Worm (Caenorhabditis elegans) whole organism, L1 larva: ENCODE measurements around the gene ben-1.

Experiments
- C16A3.4 ChIP-seq: fragments of 150-350 bp; optimal IDR thresholded peaks from 2 replicates; lab custom pipeline; 2014; ENCODE audit warnings: missing biosample characterization, missing genetic modification characterization
- C34B4.2 ChIP-seq: sonication (generic microtip); optimal IDR thresholded peaks from 2 replicates; lab custom pipeline; 2017; ENCODE audit warnings: mild to moderate bottlenecking, missing genetic modification characterization, missing compliant biosample characterization
- F16B12.6 ChIP-seq: fragments of 150-350 bp; optimal IDR thresholded peaks from 2 replicates; lab custom pipeline; 2014; ENCODE audit warnings: missing biosample characterization, missing genetic modification characterization
- Y116A8C.19 ChIP-seq: sonication (generic microtip); optimal IDR thresholded peaks from 2 replicates; lab custom pipeline; 2016; ENCODE audit warnings: missing compliant biosample characterization, missing genetic modification characterization, borderline replicate concordance
- alr-1 ChIP-seq: fragments of 200-800 bp; sonication (Bioruptor generic); optimal IDR thresholded peaks from 2 replicates; lab custom pipeline; 2018; ENCODE audit warnings: borderline replicate concordance, mild to moderate bottlenecking, missing genetic modification characterization, missing compliant biosample characterization
- aly-2 ChIP-seq: fragments of 150-350 bp; optimal IDR thresholded peaks from 2 replicates; lab custom pipeline; 2014; ENCODE audit warnings: missing biosample characterization, missing genetic modification characterization
- ama-1 ChIP-seq: fragments of 150-350 bp; optimal IDR thresholded peaks from 2 replicates; lab custom pipeline; 2014
- ceh-8 ChIP-seq: fragments of 200-800 bp; sonication (Bioruptor generic); optimal IDR thresholded peaks from 2 replicates; lab custom pipeline; 2018; ENCODE audit warnings: mild to moderate bottlenecking, missing genetic modification characterization, moderate library complexity, missing compliant biosample characterization
- ceh-90 ChIP-seq: sonication (generic microtip); optimal IDR thresholded peaks from 2 replicates; lab custom pipeline; 2016; ENCODE audit warnings: missing genetic modification characterization, missing compliant biosample characterization
- dsc-1 ChIP-seq: sonication (generic microtip); optimal IDR thresholded peaks from 2 replicates; lab custom pipeline; 2016; ENCODE audit warnings: mild to moderate bottlenecking, missing genetic modification characterization, missing compliant biosample characterization
- efl-1 ChIP-seq, 4 experiments: fragments of 150-350 bp; optimal IDR thresholded peaks in 3 of 4; peaks in 1 of 4; 1 replicate in 1 of 4; 2 replicates in 3 of 4; lab custom pipeline; 2014; ENCODE audit warnings: missing biosample characterization in 2 of 4, missing genetic modification characterization in 2 of 4, missing genetic modification reagents in 2 of 4
- egl-13 ChIP-seq: sonication (generic microtip); optimal IDR thresholded peaks from 2 replicates; lab custom pipeline; 2016; ENCODE audit warnings: missing genotype, missing genetic modification reagents, missing genetic modification characterization, missing compliant biosample characterization
- elt-2 ChIP-seq: sonication (generic microtip); optimal IDR thresholded peaks from 2 replicates; lab custom pipeline; 2016; ENCODE audit warnings: missing genetic modification characterization, mild to moderate bottlenecking, inconsistent platforms, missing compliant biosample characterization, missing genetic modification reagents
- elt-3 ChIP-seq, 6 experiments: fragments of 150-350 bp in 1 of 6; sonication (generic microtip); optimal IDR thresholded peaks; 2 replicates each; lab custom pipeline; 2017 to 2018; ENCODE audit warnings: missing biosample characterization in 6 of 6, missing genetic modification characterization in 6 of 6, inconsistent platforms in 1 of 6
- ets-5 ChIP-seq: fragments of 200-800 bp; sonication (Bioruptor generic); IDR thresholded peaks from 2 replicates; pipeline ENCODE4 v1.3.6; 2022; ENCODE audit warnings: missing genetic modification characterization, missing compliant biosample characterization
- fkh-8 ChIP-seq: sonication (generic microtip); optimal IDR thresholded peaks from 2 replicates; lab custom pipeline; 2016; ENCODE audit warnings: mild to moderate bottlenecking, missing genetic modification characterization, missing compliant biosample characterization
- lin-35 ChIP-seq, 2 experiments: fragments of 150-350 bp; optimal IDR thresholded peaks; 2 replicates each; lab custom pipeline; 2014; ENCODE audit warnings: missing biosample characterization in 2 of 2, missing genetic modification characterization in 2 of 2, missing genetic modification reagents in 2 of 2
- lir-3 ChIP-seq: sonication (generic microtip); optimal IDR thresholded peaks from 2 replicates; lab custom pipeline; 2016; ENCODE audit warnings: mild to moderate bottlenecking, missing genetic modification characterization, moderate library complexity, missing compliant biosample characterization; ENCODE audit not compliant: poor library complexity
- lsy-2 ChIP-seq, 2 experiments: fragments of 150-350 bp; optimal IDR thresholded peaks; 2 replicates each; lab custom pipeline; 2014; ENCODE audit warnings: missing biosample characterization in 2 of 2, missing genetic modification characterization in 2 of 2
- mdl-1 ChIP-seq, 2 experiments: fragments of 150-350 bp; optimal IDR thresholded peaks; 2 replicates each; lab custom pipeline; 2014 to 2017; ENCODE audit warnings: missing biosample characterization in 2 of 2, missing genetic modification characterization in 2 of 2, inconsistent platforms in 1 of 2
- mef-2 ChIP-seq: fragments of 150-350 bp; optimal IDR thresholded peaks from 2 replicates; lab custom pipeline; 2014; ENCODE audit warnings: missing biosample characterization, missing genetic modification characterization
- nhr-76 ChIP-seq: sonication (generic microtip); optimal IDR thresholded peaks from 2 replicates; lab custom pipeline; 2017; ENCODE audit warnings: missing biosample characterization, missing genetic modification characterization
- nhr-77 ChIP-seq: fragments of 150-350 bp; optimal IDR thresholded peaks from 2 replicates; lab custom pipeline; 2014; ENCODE audit warnings: missing biosample characterization, missing genetic modification characterization
- nhr-84 ChIP-seq: sonication (generic microtip); optimal IDR thresholded peaks from 2 replicates; lab custom pipeline; 2017; ENCODE audit warnings: missing biosample characterization, missing genetic modification characterization
- nhr-85 ChIP-seq: sonication (generic microtip); peaks from one replicate; lab custom pipeline; 2016; ENCODE audit warnings: missing genetic modification characterization, inconsistent platforms, missing compliant biosample characterization
- pax-3 ChIP-seq: fragments of 200-800 bp; sonication (Bioruptor generic); optimal IDR thresholded peaks from 2 replicates; lab custom pipeline; 2018; ENCODE audit warnings: mild to moderate bottlenecking, missing genetic modification characterization, moderate library complexity, missing compliant biosample characterization
- pqm-1 ChIP-seq: sonication (generic microtip); optimal IDR thresholded peaks from 3 replicates; lab custom pipeline; 2017; ENCODE audit warnings: missing biosample characterization, missing genetic modification characterization
- rnt-1 ChIP-seq: sonication (generic microtip); optimal IDR thresholded peaks from 2 replicates; lab custom pipeline; 2016; ENCODE audit warnings: mild to moderate bottlenecking, missing genetic modification characterization, moderate library complexity, missing compliant biosample characterization
- swsn-7 ChIP-seq: sonication (generic microtip); optimal IDR thresholded peaks from 2 replicates; lab custom pipeline; 2016; ENCODE audit warnings: missing genetic modification characterization, missing compliant biosample characterization
- tbx-2 ChIP-seq: sonication (generic microtip); optimal IDR thresholded peaks from 2 replicates; lab custom pipeline; 2016; ENCODE audit warnings: missing genetic modification characterization, missing compliant biosample characterization
- unc-130 ChIP-seq: fragments of 150-350 bp; optimal IDR thresholded peaks from 2 replicates; lab custom pipeline; 2017; ENCODE audit warnings: missing biosample characterization, missing genetic modification characterization, inconsistent platforms
- unc-30 ChIP-seq: sonication (generic microtip); optimal IDR thresholded peaks from 2 replicates; lab custom pipeline; 2017; ENCODE audit warnings: missing biosample characterization, missing genetic modification characterization
- unc-62 ChIP-seq: fragments of 150-350 bp; optimal IDR thresholded peaks from 2 replicates; lab custom pipeline; 2014; ENCODE audit warnings: missing biosample characterization, missing genetic modification reagents, missing genetic modification characterization
- unc-86 ChIP-seq: sonication (generic microtip); optimal IDR thresholded peaks from 2 replicates; lab custom pipeline; 2016; ENCODE audit warnings: missing genetic modification characterization, missing compliant biosample characterization
- vab-15 ChIP-seq: sonication (generic microtip); optimal IDR thresholded peaks from 2 replicates; lab custom pipeline; 2017; ENCODE audit warnings: missing genotype, mild to moderate bottlenecking, missing genetic modification characterization, missing compliant biosample characterization
- zag-1 ChIP-seq: fragments of 150-350 bp; optimal IDR thresholded peaks from 2 replicates; lab custom pipeline; 2014; ENCODE audit warnings: missing biosample characterization, missing genetic modification characterization

Gene ben-1

ce11 chrIII:3560235-3560634, 18.8 kb upstream of the ben-1 start (continued):
- TF ChIP-seq pqm-1 (tag; lab: Kevin White, UChicago) (no peak), ama-1 (lab: Kevin White, UChicago) (no peak), ets-5 (GFP tag; lab: Robert Waterston, UW) (no peak), rnt-1 (tag; lab: Kevin White, UChicago) (no peak), mdl-1 (tag; optimal IDR thresholded peaks at IDR 0.05; lab: Kevin White, UChicago) (no peak), nhr-84 (tag; lab: Kevin White, UChicago) (no peak), ceh-90 (no peak), zag-1 (tag; lab: Kevin White, UChicago) (no peak), unc-130 (no peak), egl-13 (no peak), unc-30 (tag; lab: Kevin White, UChicago) (no peak), elt-2 (tag; lab: Kevin White, UChicago) (no peak), Y116A8C.19 (tag; lab: Kevin White, UChicago) (no peak), nhr-85 (tag; lab: Kevin White, UChicago) (no peak), unc-86 (peak; percentile 61), ceh-8 (GFP tag; lab: Kevin White, UChicago) (peak; percentile 22), swsn-7 (tag; lab: Kevin White, UChicago) (no peak), lin-35 (GFP tag; optimal IDR thresholded peaks at IDR 0.05; lab: Kevin White, UChicago) (no peak), lir-3 (tag; lab: Kevin White, UChicago) (no peak), elt-3 (tag; optimal IDR thresholded peaks at IDR 0.05; lab: Kevin White, UChicago) (no peak), pax-3 (no peak), aly-2 (tag; lab: Kevin White, UChicago) (no peak)

DNA sequence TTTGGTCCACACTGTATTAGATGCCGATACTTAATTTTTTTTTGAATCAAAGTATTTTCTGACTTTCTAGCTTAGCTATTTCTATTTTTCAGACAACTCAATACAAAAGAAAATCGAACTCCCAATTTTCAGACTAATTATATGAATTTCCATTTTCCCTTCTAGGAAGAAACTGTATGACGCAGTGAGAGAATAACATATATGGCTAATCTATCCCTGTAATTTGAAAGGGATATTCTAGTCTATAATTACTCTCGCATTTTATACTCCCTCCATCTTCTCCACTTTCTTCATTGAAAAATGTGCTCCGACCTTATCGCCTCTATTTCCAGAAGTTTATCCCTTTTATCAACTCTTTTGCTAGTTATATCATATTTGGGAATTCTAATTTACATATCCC, 11.9 kb upstream of the ben-1 start, which contains the start of gene C54C6.4:
C54C6.4 (plus strand) TSS at position 301 of the 400 bp plus-strand sequence.
- TF ChIP-seq lin-35 (GFP tag; optimal IDR thresholded peaks at IDR 0.05; lab: Kevin White, UChicago) (no peak), efl-1 (optimal IDR thresholded peaks at IDR 0.05; lab: Kevin White, UChicago) (no peak), efl-1 (GFP tag; optimal IDR thresholded peaks at IDR 0.05 in 1 of 2; lab: Kevin White, UChicago) (peak in 1 of 2 experiments; percentile 16), lsy-2 (tag; optimal IDR thresholded peaks at IDR 0.05; lab: Kevin White, UChicago) (no peak), mef-2 (tag; lab: Kevin White, UChicago) (no peak)

- TF ChIP-seq ama-1 (lab: Kevin White, UChicago) = no peak
- TF ChIP-seq unc-62 (GFP tag; lab: Kevin White, UChicago) = no peak
- no peak for TF ChIP-seq alr-1 (tag; lab: Kevin White, UChicago)
- TF ChIP-seq pax-3 = no peak
- no peak for TF ChIP-seq efl-1 (optimal IDR thresholded peaks at IDR 0.05; lab: Kevin White, UChicago)
- TF ChIP-seq efl-1 (GFP tag; optimal IDR thresholded peaks at IDR 0.05 in 1 of 2; lab: Kevin White, UChicago) = peak in 1 of 2 experiments; percentile 69
Measured at ce11 chrIII:3550364-3550763, 8.9 kb upstream of the ben-1 start.

ce11 chrIII:3549750-3550149, 8.3 kb upstream of the ben-1 start, which contains the start of gene C54C6.5:
Gene C54C6.5 (minus strand): TSS chrIII:3549850.
- TF ChIP-seq aly-2 (tag; lab: Kevin White, UChicago) (no peak), dsc-1 (tag; lab: Kevin White, UChicago) (no peak), F16B12.6 (no peak), C34B4.2 (tag; lab: Kevin White, UChicago) (no peak), efl-1 (optimal IDR thresholded peaks at IDR 0.05; lab: Kevin White, UChicago) (no peak), efl-1 (GFP tag; optimal IDR thresholded peaks at IDR 0.05 in 1 of 2; lab: Kevin White, UChicago) (no peak), nhr-77 (tag; lab: Kevin White, UChicago) (no peak), tbx-2 (no peak), fkh-8 (tag; lab: Kevin White, UChicago) (no peak)

DNA sequence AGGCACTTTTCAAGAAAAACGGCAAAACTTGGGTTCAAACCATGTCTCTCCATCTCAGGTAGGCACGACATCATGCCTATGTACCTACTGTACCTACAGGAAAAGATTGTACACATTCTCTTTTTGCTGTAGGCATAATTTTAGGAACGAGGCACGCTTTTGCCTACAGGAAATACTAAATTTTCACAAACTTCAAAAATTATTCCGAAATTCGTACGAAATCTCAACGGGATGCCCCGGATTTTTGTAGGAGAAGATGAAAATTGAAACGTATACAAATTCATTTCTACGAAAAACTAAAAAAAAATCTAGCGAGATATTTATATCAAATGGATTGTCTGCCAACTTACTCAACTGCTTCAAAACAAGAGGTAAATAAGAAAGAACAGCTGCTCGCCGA, 6.6 kb upstream of the ben-1 start, which contains the start of gene C54C6.11:
C54C6.11 (plus strand) TSS at position 301 of the 400 bp plus-strand sequence.
- TF ChIP-seq nhr-76 (tag; lab: Kevin White, UChicago) (no peak), C16A3.4 (tag; lab: Kevin White, UChicago) (no peak), vab-15 (tag; lab: Kevin White, UChicago) (no peak), aly-2 (tag; lab: Kevin White, UChicago) (no peak)
- TF ChIP-seq, all 84 proteins: peak for 0
